Worm (Caenorhabditis elegans) whole organism, L4 larva: ENCODE results near the gene C10C5.7.

Experiments used
- ceh-82 ChIP-seq: sonication (generic microtip); optimal IDR thresholded peaks from 2 replicates; lab custom pipeline; 2017; ENCODE audit warnings: missing biosample characterization, missing genetic modification characterization
- jun-1 ChIP-seq: fragments of 150-350 bp; optimal IDR thresholded peaks from 2 replicates; lab custom pipeline; 2014; ENCODE audit warnings: missing biosample characterization, missing genetic modification reagents, missing genetic modification characterization
- mep-1 ChIP-seq: fragments of 150-350 bp; sonication (generic microtip); optimal IDR thresholded peaks from 3 replicates; lab custom pipeline; 2014; ENCODE audit warnings: missing biosample characterization, missing genetic modification characterization
- pqm-1 ChIP-seq: sonication (generic microtip); optimal IDR thresholded peaks from 2 replicates; lab custom pipeline; 2017; ENCODE audit warnings: missing biosample characterization, missing genetic modification characterization
- set-16 ChIP-seq: fragments of 200-800 bp; sonication (Bioruptor generic); IDR thresholded peaks from 2 replicates; pipeline ENCODE4 v1.3.6; 2022; ENCODE audit warnings: missing genetic modification reagents, missing genetic modification characterization, missing compliant biosample characterization
- spr-1 ChIP-seq: sonication (generic microtip); optimal IDR thresholded peaks from 2 replicates; lab custom pipeline; 2016; ENCODE audit warnings: mild to moderate bottlenecking, missing genetic modification characterization, missing compliant biosample characterization

DNA sequence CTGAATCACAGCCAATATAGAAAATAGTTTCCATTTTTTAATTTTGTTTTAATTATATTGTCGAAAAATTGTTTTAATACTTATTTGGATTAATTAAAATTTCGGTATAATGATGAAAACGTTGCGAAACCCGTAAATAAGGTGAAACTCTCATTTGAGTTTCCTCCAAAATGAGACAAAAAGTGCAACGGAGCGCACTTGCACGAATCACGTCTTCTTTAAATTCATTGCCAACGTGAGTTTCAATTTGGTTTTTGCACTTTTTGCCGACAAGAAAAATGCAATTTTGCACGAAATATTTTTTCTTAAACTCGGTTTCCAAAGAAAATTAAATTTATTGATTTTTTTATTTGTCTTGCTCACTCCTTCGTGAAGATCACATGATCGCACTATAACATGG is 1.1 kb downstream of the C10C5.7 start, which contains the start of gene daf-15:
- TF ChIP-seq mep-1 (peak; percentile 45), pqm-1 (tag; lab: Kevin White, UChicago) (no peak), ceh-82 (tag; lab: Kevin White, UChicago) (no peak), spr-1 (no peak), jun-1 (tag; lab: Kevin White, UChicago) (no peak), set-16 (no peak)
